Fruit fly (Drosophila melanogaster) whole organism, wandering third instar larva: ENCODE measurements around the gene CG14357.

Source experiments
- GATAd ChIP-seq: sonication (Bioruptor generic); optimal IDR thresholded peaks from 2 replicates; lab custom pipeline; 2016; ENCODE audit warnings: missing biosample characterization, missing genetic modification characterization
- Hr78 ChIP-seq: fragments of >200 bp; optimal IDR thresholded peaks from 2 replicates; lab custom pipeline; 2017; ENCODE audit warnings: missing biosample characterization, missing genetic modification characterization
- Rel ChIP-seq, 2 experiments: fragments of 200-800 bp; sonication (Bioruptor generic) in 1 of 2; optimal IDR thresholded peaks; 2 replicates in 1 of 2; 3 replicates in 1 of 2; lab custom pipeline; 2016 to 2019; ENCODE audit warnings: mild to moderate bottlenecking in 2 of 2, missing biosample characterization in 2 of 2, missing genetic modification characterization in 2 of 2, moderate library complexity in 1 of 2

- TF ChIP-seq Hr78 (GFP tag; lab: Kevin White, UChicago) (no peak), Rel (GFP tag; optimal IDR thresholded peaks at IDR 0.05; lab: Kevin White, UChicago) (no peak), Rel (tag; optimal IDR thresholded peaks at IDR 0.05; lab: Kevin White, UChicago) (no peak), GATAd (GFP tag; lab: Kevin White, UChicago) (no peak)
Observed at dm6 chr3R:14160178-14160577, 48.2 kb upstream of the CG14357 start, which contains the start of gene CG31327.
